Worm (Caenorhabditis elegans): Measurements from ENCODE around the gene glc-1.

The glc-1 gene

ce11 chrV:16232180-16232579 is 12.7 kb downstream of the glc-1 start, which contains the start of gene gst-22 (continued):
- TF ChIP-seq daf-16 (GFP tag; optimal IDR thresholded peaks at IDR 0.05) (no peak), daf-16 (tag; optimal IDR thresholded peaks at IDR 0.05) (no peak), hlh-30 (tag; optimal IDR thresholded peaks at IDR 0.05; ENCODE audit: insufficient read depth) (no peak), ctbp-1 (GFP tag; IDR thresholded peaks at IDR 0.05) (no peak), nhr-111 (GFP tag; optimal IDR thresholded peaks at IDR 0.05) (no peak)

ce11 chrV:16233624-16234023 is 14.2 kb downstream of the glc-1 start, which contains the start of gene clec-233:
TSS of gene clec-233 (plus strand) at chrV:16233924.
- TF ChIP-seq lsy-2 (tag; optimal IDR thresholded peaks at IDR 0.05) = no peak
- no peak for TF ChIP-seq spr-3 (GFP tag; optimal IDR thresholded peaks at IDR 0.05)
- no peak for TF ChIP-seq madf-5 (GFP tag; IDR thresholded peaks at IDR 0.05)
- no peak for TF ChIP-seq nhr-48 (tag; optimal IDR thresholded peaks at IDR 0.05)
- no peak for TF ChIP-seq D1046.2 (GFP tag; IDR thresholded peaks at IDR 0.05)
- no peak for TF ChIP-seq dve-1 (tag; optimal IDR thresholded peaks at IDR 0.05; ENCODE audit: insufficient read depth)
- TF ChIP-seq nhr-42 (GFP tag; IDR thresholded peaks at IDR 0.05) = no peak
- TF ChIP-seq tra-1 (GFP tag; IDR thresholded peaks at IDR 0.05) = no peak
- TF ChIP-seq hlh-30 (tag; optimal IDR thresholded peaks at IDR 0.05; ENCODE audit: insufficient read depth) = no peak
- TF ChIP-seq ztf-11 (tag; optimal IDR thresholded peaks at IDR 0.05) = no peak
- TF ChIP-seq zfp-2 (tag; optimal IDR thresholded peaks at IDR 0.05) = no peak
- no peak for TF ChIP-seq mxl-2 (GFP tag; conservative IDR thresholded peaks at IDR 0.05)
- no peak for TF ChIP-seq nhr-111 (GFP tag; optimal IDR thresholded peaks at IDR 0.05)
- no peak for TF ChIP-seq dpl-1 (GFP tag; optimal IDR thresholded peaks at IDR 0.05)
- TF ChIP-seq Y105C5A.15 (GFP tag; IDR thresholded peaks at IDR 0.05) = no peak
- TF ChIP-seq hlh-11 (tag; optimal IDR thresholded peaks at IDR 0.05) = no peak
- TF ChIP-seq F37D6.2 (tag; optimal IDR thresholded peaks at IDR 0.05) = no peak

ce11 chrV:16235135-16235534 is 15.7 kb downstream of the glc-1 start, which contains the start of gene F21H7.3:
TSS of gene F21H7.3 (minus strand) at chrV:16235235.
- TF ChIP-seq attf-4 (tag; optimal IDR thresholded peaks at IDR 0.05) (no peak), fos-1 (tag; optimal IDR thresholded peaks at IDR 0.05) (no peak), snpc-1.2 (GFP tag; IDR thresholded peaks at IDR 0.05) (no peak), daf-19 (GFP tag; conservative IDR thresholded peaks at IDR 0.05) (no peak), lin-13 (GFP tag; optimal IDR thresholded peaks at IDR 0.05) (no peak), mxl-2 (GFP tag; conservative IDR thresholded peaks at IDR 0.05) (no peak), dve-1 (tag; optimal IDR thresholded peaks at IDR 0.05; ENCODE audit: insufficient read depth) (no peak), daf-12 (tag; optimal IDR thresholded peaks at IDR 0.05) (no peak), pqm-1 (tag; optimal IDR thresholded peaks at IDR 0.05) (no peak)

ce11 chrV:16235647-16236046 is 16.2 kb downstream of the glc-1 start, which contains the start of gene srh-98:
TSS of gene srh-98 (minus strand) at chrV:16235747.
- no peak for TF ChIP-seq ztf-7 (tag; optimal IDR thresholded peaks at IDR 0.05)
- TF ChIP-seq ZK546.5 (tag; optimal IDR thresholded peaks at IDR 0.05) = no peak
- peak; percentile 65 for TF ChIP-seq aha-1 (tag)

- TF ChIP-seq nhr-25 (tag; optimal IDR thresholded peaks at IDR 0.05; ENCODE audit: borderline replicate concordance, insufficient read depth) (no peak), unc-39 (tag; optimal IDR thresholded peaks at IDR 0.05) (no peak), daf-16 (GFP tag; optimal IDR thresholded peaks at IDR 0.05) (no peak), daf-16 (tag; optimal IDR thresholded peaks at IDR 0.05) (no peak), fos-1 (tag; optimal IDR thresholded peaks at IDR 0.05) (no peak), aly-2 (tag; optimal IDR thresholded peaks at IDR 0.05) (no peak)
Observed at ce11 chrV:16237223-16237622, 17.8 kb downstream of the glc-1 start, which contains the start of gene F21H7.5. TSS of gene F21H7.5 (plus strand) at chrV:16237523.
